Worm (Caenorhabditis elegans): Measurements from ENCODE around the gene tag-293.

DNA sequence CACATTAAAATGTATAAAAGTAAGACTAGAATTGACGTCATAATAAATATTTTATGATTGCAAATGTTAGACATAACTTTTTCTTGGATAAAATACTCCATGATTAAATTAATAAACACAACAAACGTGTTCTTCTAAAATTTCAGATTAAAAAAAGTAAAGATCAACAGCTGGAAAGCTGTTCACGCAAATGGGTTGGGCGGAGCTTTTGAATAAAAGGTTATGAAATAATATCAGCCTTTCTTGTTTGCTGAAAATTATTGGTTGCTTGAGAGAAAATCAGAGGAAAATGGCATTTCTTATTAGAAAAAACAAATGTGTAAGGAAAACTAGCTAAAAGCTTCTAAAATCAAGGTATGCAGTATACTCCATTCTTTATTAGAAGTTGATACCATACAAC is 32.4 kb upstream of the tag-293 start, which contains the start of gene C02H6.3:
- no peak for TF ChIP-seq dmd-4 (tag; optimal IDR thresholded peaks at IDR 0.05)
- TF ChIP-seq egl-27 (tag; optimal IDR thresholded peaks at IDR 0.05), result no peak
- TF ChIP-seq ztf-4 (tag; optimal IDR thresholded peaks at IDR 0.05), result no peak
